Fruit fly (Drosophila melanogaster) whole organism, embryonic: ENCODE measurements around the gene Vdup1.

Experiments
- Abd-B ChIP-seq: fragments of 200-800 bp; sonication (Bioruptor generic); optimal IDR thresholded peaks from 2 replicates; lab custom pipeline; 2018; ENCODE audit warnings: missing biosample characterization, mild to moderate bottlenecking, missing genetic modification characterization, moderate library complexity
- Awh ChIP-seq: fragments of 200-800 bp; sonication (Bioruptor generic); IDR thresholded peaks from 2 replicates; pipeline ENCODE4, ENCODE4 v1.3.6; 2022; ENCODE audit warnings: missing biosample characterization, missing genetic modification characterization
- C15 ChIP-seq: fragments of 200-800 bp; sonication (Bioruptor generic); IDR thresholded peaks from 3 replicates; pipeline ENCODE4 v1.3.6; 2022; ENCODE audit warnings: missing biosample characterization, missing genetic modification characterization
- CG10366 ChIP-seq: fragments of 200-800 bp; sonication (Bioruptor generic); IDR thresholded peaks from 2 replicates; pipeline ENCODE4 v1.3.6; 2022; ENCODE audit warnings: missing biosample characterization, missing genetic modification characterization
- CG10565 ChIP-seq: fragments of 200-800 bp; sonication (Bioruptor generic); optimal IDR thresholded peaks from 3 replicates; lab custom pipeline; 2016; ENCODE audit warnings: missing biosample characterization, mild to moderate bottlenecking, missing genetic modification characterization
- CG10654 ChIP-seq: fragments of 200-800 bp; sonication (Bioruptor generic); optimal IDR thresholded peaks from 2 replicates; lab custom pipeline; 2016; ENCODE audit warnings: missing biosample characterization, missing genetic modification characterization
- CG11456 ChIP-seq: fragments of 200-800 bp; sonication (Bioruptor generic); IDR thresholded peaks from 3 replicates; pipeline ENCODE4 v1.3.6; 2022; ENCODE audit warnings: missing biosample characterization, missing genetic modification characterization
- CG12236 ChIP-seq: fragments of 200-800 bp; sonication (Bioruptor generic); optimal IDR thresholded peaks from 2 replicates; lab custom pipeline; 2016; ENCODE audit warnings: missing biosample characterization, missing genetic modification characterization
- CG13624 ChIP-seq: fragments of 200-800 bp; sonication (Bioruptor generic); optimal IDR thresholded peaks from 2 replicates; lab custom pipeline; 2016; ENCODE audit warnings: missing biosample characterization, missing genetic modification characterization
- CG15479 ChIP-seq: fragments of 200-800 bp; sonication (Bioruptor generic); optimal IDR thresholded peaks from 3 replicates; lab custom pipeline; 2019; ENCODE audit warnings: missing biosample characterization, mild to moderate bottlenecking, missing genetic modification characterization, moderate library complexity
- CG1602 ChIP-seq: fragments of 200-800 bp; sonication (Bioruptor generic); optimal IDR thresholded peaks from 3 replicates; lab custom pipeline; 2016; ENCODE audit warnings: missing biosample characterization, missing genetic modification characterization
- CG16813 ChIP-seq: fragments of 200-800 bp; sonication (Bioruptor generic); IDR thresholded peaks from 3 replicates; pipeline ENCODE4 v1.3.6; 2022; ENCODE audit warnings: missing biosample characterization, missing genetic modification characterization; ENCODE audit not compliant: partially characterized antibody
- CG17612 ChIP-seq: fragments of 200-800 bp; sonication (Bioruptor generic); IDR thresholded peaks from 2 replicates; pipeline ENCODE4 v1.3.6; 2022; ENCODE audit warnings: missing biosample characterization, missing genetic modification characterization
- CG2116 ChIP-seq: fragments of 200-800 bp; sonication (Bioruptor generic); optimal IDR thresholded peaks from 3 replicates; lab custom pipeline; 2018; ENCODE audit warnings: missing biosample characterization, mild to moderate bottlenecking, missing genetic modification characterization
- CG2199 ChIP-seq: fragments of 200-800 bp; sonication (Bioruptor generic); IDR thresholded peaks from 3 replicates; pipeline ENCODE4 v1.3.6; 2022; ENCODE audit warnings: missing biosample characterization, missing genetic modification characterization
- CG4328 ChIP-seq: fragments of 200-800 bp; sonication (Bioruptor generic); optimal IDR thresholded peaks from 3 replicates; lab custom pipeline; 2017; ENCODE audit warnings: missing biosample characterization, missing genetic modification reagents, missing genetic modification characterization
- CG5953 ChIP-seq: fragments of 200-800 bp; sonication (Bioruptor generic); IDR thresholded peaks from 2 replicates; pipeline ENCODE4 v1.3.6; 2022; ENCODE audit warnings: missing biosample characterization, missing genetic modification characterization
- CG6175 ChIP-seq: fragments of 200-800 bp; sonication (Bioruptor generic); IDR thresholded peaks from 3 replicates; pipeline ENCODE4 v1.3.6; 2022; ENCODE audit warnings: missing biosample characterization, missing genetic modification characterization
- D19B ChIP-seq: fragments of 200-800 bp; sonication (Bioruptor generic); optimal IDR thresholded peaks from 2 replicates; lab custom pipeline; 2017; ENCODE audit warnings: missing biosample characterization, mild to moderate bottlenecking, missing genetic modification characterization
- Dbx ChIP-seq: fragments of 200-800 bp; sonication (Bioruptor generic); IDR thresholded peaks from 3 replicates; pipeline ENCODE4 v1.3.6; 2022; ENCODE audit warnings: missing biosample characterization, missing genetic modification characterization
- Dip2 ChIP-seq: fragments of 200-800 bp; sonication (Bioruptor generic); IDR thresholded peaks from 2 replicates; pipeline ENCODE4 v1.3.6; 2022; ENCODE audit warnings: missing biosample characterization, missing genetic modification characterization
- Dp ChIP-seq: fragments of 200-800 bp; sonication (Bioruptor generic); optimal IDR thresholded peaks from 2 replicates; lab custom pipeline; 2018; ENCODE audit warnings: missing biosample characterization, mild to moderate bottlenecking, missing genetic modification characterization, moderate library complexity
- Dref ChIP-seq: fragments of 200-800 bp; sonication (Bioruptor generic); IDR thresholded peaks from 2 replicates; pipeline ENCODE4 v1.3.6; 2022; ENCODE audit warnings: missing biosample characterization, missing genetic modification characterization
- HLH4C ChIP-seq: fragments of 200-800 bp; sonication (Bioruptor generic); IDR thresholded peaks from 3 replicates; pipeline ENCODE4 v1.3.6; 2022; ENCODE audit warnings: missing biosample characterization, missing genetic modification characterization; ENCODE audit not compliant: partially characterized antibody
- Opbp ChIP-seq: fragments of 200-800 bp; sonication (Bioruptor generic); IDR thresholded peaks from 3 replicates; pipeline ENCODE4 v1.3.6; 2022; ENCODE audit warnings: missing biosample characterization, missing genetic modification characterization; ENCODE audit not compliant: partially characterized antibody
- Ptx1 ChIP-seq: fragments of 200-800 bp; sonication (Bioruptor generic); IDR thresholded peaks from 2 replicates; pipeline ENCODE4 v1.3.6; 2022; ENCODE audit warnings: missing biosample characterization, missing genetic modification characterization
- Sox100B ChIP-seq: fragments of 200-800 bp; sonication (Bioruptor generic); optimal IDR thresholded peaks from 3 replicates; lab custom pipeline; 2018; ENCODE audit warnings: missing biosample characterization, mild to moderate bottlenecking, missing genetic modification characterization
- Ssrp ChIP-seq: fragments of 200-800 bp; sonication (Bioruptor generic); optimal IDR thresholded peaks from 2 replicates; lab custom pipeline; 2018; ENCODE audit warnings: missing biosample characterization, mild to moderate bottlenecking, missing genetic modification characterization, moderate library complexity
- Xrp1 ChIP-seq: fragments of 200-800 bp; sonication (Bioruptor generic); IDR thresholded peaks from 2 replicates; pipeline ENCODE4 v1.3.6; 2022; ENCODE audit warnings: missing biosample characterization, missing genetic modification characterization
- amos ChIP-seq: fragments of 200-800 bp; sonication (Bioruptor generic); IDR thresholded peaks from 2 replicates; pipeline ENCODE4 v1.3.6; 2022; ENCODE audit warnings: missing biosample characterization, missing genetic modification characterization; ENCODE audit not compliant: partially characterized antibody
- ase ChIP-seq: fragments of 200-800 bp; sonication (Bioruptor generic); IDR thresholded peaks from 3 replicates; pipeline ENCODE4 v1.3.6; 2022; ENCODE audit warnings: missing biosample characterization, missing genetic modification characterization
- ash1 ChIP-seq: fragments of 200-800 bp; sonication (Bioruptor generic); optimal IDR thresholded peaks from 2 replicates; lab custom pipeline; 2018; ENCODE audit warnings: missing biosample characterization, mild to moderate bottlenecking, missing genetic modification characterization
- bsh ChIP-seq, 2 experiments: fragments of 200-800 bp; sonication (Bioruptor generic); optimal IDR thresholded peaks; 2 replicates each; lab custom pipeline; 2017 to 2018; ENCODE audit warnings: mild to moderate bottlenecking in 2 of 2, missing biosample characterization in 2 of 2, missing genetic modification characterization in 2 of 2, moderate library complexity in 1 of 2
- btn ChIP-seq: fragments of 200-800 bp; sonication (Bioruptor generic); optimal IDR thresholded peaks from 2 replicates; lab custom pipeline; 2016; ENCODE audit warnings: missing biosample characterization, missing genetic modification characterization
- cg ChIP-seq: fragments of 200-800 bp; sonication (Bioruptor generic); optimal IDR thresholded peaks from 3 replicates; lab custom pipeline; 2019; ENCODE audit warnings: missing biosample characterization, mild to moderate bottlenecking, missing genetic modification characterization, moderate library complexity
- chinmo ChIP-seq: fragments of 200-800 bp; sonication (Bioruptor generic); IDR thresholded peaks from 4 replicates; pipeline ENCODE4 v1.3.6; 2022; ENCODE audit warnings: missing biosample characterization, missing genetic modification characterization; ENCODE audit not compliant: partially characterized antibody
- corto ChIP-seq: fragments of 200-800 bp; sonication (Bioruptor generic); optimal IDR thresholded peaks from 2 replicates; lab custom pipeline; 2016; ENCODE audit warnings: missing biosample characterization, mild to moderate bottlenecking, missing genetic modification characterization, moderate library complexity
- da ChIP-seq: fragments of 200-800 bp; sonication (Bioruptor generic); optimal IDR thresholded peaks from 2 replicates; lab custom pipeline; 2016; ENCODE audit warnings: missing biosample characterization, missing genetic modification characterization
- dpn ChIP-seq, 2 experiments: fragments of 200-800 bp; sonication (Bioruptor generic); optimal IDR thresholded peaks; 3 replicates each; lab custom pipeline; 2016; ENCODE audit warnings: missing biosample characterization in 2 of 2, missing genetic modification characterization in 2 of 2
- ems ChIP-seq: fragments of 200-800 bp; sonication (Bioruptor generic); optimal IDR thresholded peaks from 3 replicates; lab custom pipeline; 2016; ENCODE audit warnings: missing biosample characterization, missing genetic modification characterization
- insv ChIP-seq, 2 experiments: fragments of 200-800 bp; sonication (Bioruptor generic); optimal IDR thresholded peaks; 3 replicates each; lab custom pipeline; 2016 to 2018; ENCODE audit warnings: missing biosample characterization in 2 of 2, missing genetic modification characterization in 2 of 2
- lov ChIP-seq, 2 experiments: fragments of 200-800 bp in 1 of 2; fragments of >200 bp in 1 of 2; sonication (Bioruptor generic) in 1 of 2; IDR thresholded peaks in 1 of 2; optimal IDR thresholded peaks in 1 of 2; 2 replicates in 1 of 2; 3 replicates in 1 of 2; pipeline versions ENCODE4 v1.3.6 to Lab custom; 2017 to 2022; ENCODE audit warnings: missing biosample characterization in 1 of 2, missing genetic modification characterization in 1 of 2
- mirr ChIP-seq: fragments of 200-800 bp; sonication (Bioruptor generic); optimal IDR thresholded peaks from 3 replicates; lab custom pipeline; 2018; ENCODE audit warnings: missing biosample characterization, mild to moderate bottlenecking, missing genetic modification characterization
- nmo ChIP-seq: fragments of 200-800 bp; sonication (Bioruptor generic); optimal IDR thresholded peaks from 2 replicates; lab custom pipeline; 2018; ENCODE audit warnings: missing biosample characterization, mild to moderate bottlenecking, missing genetic modification characterization, moderate library complexity
- onecut ChIP-seq: fragments of 200-800 bp; sonication (Bioruptor generic); IDR thresholded peaks from 2 replicates; pipeline ENCODE4 v1.3.6; 2022; ENCODE audit warnings: missing biosample characterization, missing genetic modification characterization
- vfl ChIP-seq: fragments of 200-800 bp; sonication (Bioruptor generic); optimal IDR thresholded peaks from 2 replicates; lab custom pipeline; 2016; ENCODE audit warnings: missing biosample characterization, missing genetic modification characterization
- vvl ChIP-seq: fragments of 200-800 bp; sonication (Bioruptor generic); IDR thresholded peaks from 2 replicates; pipeline ENCODE4 v1.3.6; 2022; ENCODE audit warnings: missing biosample characterization, missing genetic modification characterization

Vdup1 gene

DNA sequence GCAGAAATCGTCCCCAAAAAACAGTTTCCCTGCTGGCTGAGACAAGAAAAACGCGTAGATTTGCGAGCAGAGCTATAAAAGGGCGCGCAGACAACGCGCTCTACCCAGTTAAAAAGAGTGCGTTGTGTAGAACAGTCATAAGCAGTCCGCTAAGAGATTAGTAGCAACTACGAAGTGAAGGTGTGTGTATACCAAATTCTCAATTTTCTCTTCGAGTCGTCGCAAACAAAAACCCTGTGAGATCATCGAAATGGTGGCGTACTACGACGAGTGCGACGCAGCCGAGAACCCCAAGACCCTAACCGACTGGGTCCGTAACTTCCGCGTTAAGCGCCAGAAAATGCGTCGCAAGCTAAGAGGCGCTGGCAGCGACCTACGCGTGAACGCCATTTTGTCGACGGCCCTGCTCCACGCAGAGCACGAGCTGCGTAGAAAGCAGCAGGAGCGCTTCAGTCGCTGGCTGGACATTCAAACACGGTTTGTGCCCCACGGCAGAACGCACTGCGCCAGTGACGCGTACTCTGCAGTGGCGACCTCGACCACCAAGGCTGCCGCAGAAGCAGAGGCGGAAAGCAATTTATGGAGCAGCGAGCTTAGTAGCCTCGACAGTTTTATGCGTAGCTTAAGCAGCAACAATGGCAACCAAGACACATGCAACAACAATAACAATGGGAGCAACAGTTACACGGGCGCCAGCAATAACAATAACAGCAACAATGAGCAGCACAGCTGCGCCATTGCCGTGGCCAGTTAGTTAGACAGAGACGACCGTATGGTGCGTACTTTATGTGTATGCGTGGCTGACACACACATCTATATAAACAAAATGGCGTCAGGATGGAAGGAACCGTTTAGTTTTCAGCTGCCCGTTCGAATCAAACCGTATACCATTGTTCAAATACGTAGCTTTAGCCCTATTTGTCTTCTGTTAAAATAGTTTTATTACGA, 45.5 kb upstream of the Vdup1 start (continued):
- peak; percentile 9; the same call in 1 of the 3 replicates for TF ChIP-seq C15
- no peak for TF ChIP-seq vfl
- TF ChIP-seq ash1 (GFP tag; lab: Kevin White, UChicago): no peak
- no peak for TF ChIP-seq Abd-B (GFP tag; lab: Kevin White, UChicago)
- TF ChIP-seq CG2199: peak; percentile 74; the same call in 1 of the 3 replicates
- peak; percentile 25 for TF ChIP-seq Dbx (GFP tag; lab: Robert Waterston, UW)
- no peak for TF ChIP-seq CG2116 (GFP tag; lab: Kevin White, UChicago)
- no peak for TF ChIP-seq CG15479
- TF ChIP-seq CG10366 (GFP tag; lab: Robert Waterston, UW): no peak
- TF ChIP-seq onecut: peak; percentile 3; the same call in 1 of the 2 replicates
- no peak for TF ChIP-seq CG16813 (GFP tag; lab: Robert Waterston, UW)
- TF ChIP-seq CG13624 (GFP tag; lab: Kevin White, UChicago): peak; percentile 83
- peak; percentile 69 for TF ChIP-seq Opbp (GFP tag; lab: Robert Waterston, UW)
- TF ChIP-seq ase (GFP tag; lab: Robert Waterston, UW): no peak
- peak; percentile 32; the same call in 1 of the 2 replicates for TF ChIP-seq Awh (GFP tag; lab: Robert Waterston, UW)
- TF ChIP-seq Ptx1 (GFP tag; lab: Robert Waterston, UW): no peak; the same call in 1 of the 2 replicates
- TF ChIP-seq da (GFP tag; lab: Kevin White, UChicago): no peak
- TF ChIP-seq corto (GFP tag; lab: Kevin White, UChicago): no peak
- peak in 1 of 2 experiments; percentile 11 for TF ChIP-seq insv (GFP tag; optimal IDR thresholded peaks at IDR 0.05; lab: Kevin White, UChicago)
- peak; percentile 72; the same call in 1 of the 3 replicates for TF ChIP-seq CG6175
- TF ChIP-seq vvl: peak; percentile 39
- no peak for TF ChIP-seq lov (optimal IDR thresholded peaks at IDR 0.05; lab: Kevin White, UChicago)
- peak; percentile 77; the same call in 1 of the 3 replicates for TF ChIP-seq lov (GFP tag; IDR thresholded peaks at IDR 0.05; lab: Robert Waterston, UW)
- TF ChIP-seq Xrp1 (GFP tag; lab: Robert Waterston, UW): peak; percentile 18
- peak; percentile 57; the same call in 2 of the 3 replicates for TF ChIP-seq CG11456 (GFP tag; lab: Robert Waterston, UW)
- TF ChIP-seq amos (GFP tag; lab: Robert Waterston, UW): peak; percentile 49; the same call in 1 of the 2 replicates
- TF ChIP-seq dpn (GFP tag; optimal IDR thresholded peaks at IDR 0.05; lab: Kevin White, UChicago): no peak
- TF ChIP-seq CG12236 (GFP tag; lab: Kevin White, UChicago): no peak
- TF ChIP-seq CG1602 (GFP tag; lab: Kevin White, UChicago): no peak
- peak; percentile 55; the same call in 1 of the 2 replicates for TF ChIP-seq CG5953 (GFP tag; lab: Robert Waterston, UW)
- TF ChIP-seq cg: peak; percentile 89
- no peak for TF ChIP-seq CG10654 (GFP tag; lab: Kevin White, UChicago)
- peak; percentile 31 for TF ChIP-seq mirr (GFP tag; lab: Kevin White, UChicago)
- no peak for TF ChIP-seq btn (GFP tag; lab: Kevin White, UChicago)
- TF ChIP-seq CG4328: peak; percentile 17
- TF ChIP-seq D19B (GFP tag; lab: Kevin White, UChicago): no peak
- TF ChIP-seq bsh (GFP tag; optimal IDR thresholded peaks at IDR 0.05; lab: Kevin White, UChicago): no peak
- peak; percentile 43; the same call in 1 of the 3 replicates for TF ChIP-seq HLH4C
- TF ChIP-seq ems (GFP tag; lab: Kevin White, UChicago): no peak
- TF ChIP-seq Dp (GFP tag; lab: Kevin White, UChicago): no peak
- TF ChIP-seq Ssrp (tag; lab: Kevin White, UChicago): peak; percentile 57
- no peak for TF ChIP-seq CG10565 (GFP tag; lab: Kevin White, UChicago)
- TF ChIP-seq chinmo: peak; percentile 68; the same call in 3 of the 4 replicates
- no peak for TF ChIP-seq Dip2 (GFP tag; lab: Robert Waterston, UW)
- peak; percentile 14 for TF ChIP-seq nmo
- peak; percentile 20 for TF ChIP-seq Sox100B (GFP tag; lab: Kevin White, UChicago)
- no peak for TF ChIP-seq CG17612 (GFP tag; lab: Robert Waterston, UW)
- no peak for TF ChIP-seq Dref (GFP tag; lab: Robert Waterston, UW)
